Worm (Caenorhabditis elegans): ENCODE data around the gene srh-287.

- no peak for TF ChIP-seq flt-1 (GFP tag; IDR thresholded peaks at IDR 0.05)
- no peak for TF ChIP-seq med-1 (GFP tag; optimal IDR thresholded peaks at IDR 0.05; ENCODE audit: insufficient read depth)
- no peak for TF ChIP-seq T22C8.4 (GFP tag; IDR thresholded peaks at IDR 0.05)
- TF ChIP-seq ref-1 (GFP tag; conservative IDR thresholded peaks at IDR 0.05), result no peak
- no peak for TF ChIP-seq ztf-23 (GFP tag; IDR thresholded peaks at IDR 0.05)
Observed at ce11 chrV:17828310-17828709, 27.7 kb downstream of the srh-287 start, which contains the start of gene srh-304.

Data from whole organism, midembryonic.